Fruit fly (Drosophila melanogaster) whole organism, embryonic: Measurements from ENCODE around the gene tst.

Source experiments
- CG2678 ChIP-seq: fragments of 200-800 bp; sonication (Bioruptor generic); optimal IDR thresholded peaks from 3 replicates; lab custom pipeline; 2019; ENCODE audit warnings: missing biosample characterization, mild to moderate bottlenecking, missing genetic modification characterization, moderate library complexity
- CG6765 ChIP-seq: fragments of 200-800 bp; sonication (Bioruptor generic); optimal IDR thresholded peaks from 3 replicates; lab custom pipeline; 2017; ENCODE audit warnings: missing biosample characterization, mild to moderate bottlenecking, missing genetic modification characterization
- CG7271 ChIP-seq: fragments of 200-800 bp; sonication (Bioruptor generic); optimal IDR thresholded peaks from 2 replicates; lab custom pipeline; 2018; ENCODE audit warnings: missing biosample characterization, mild to moderate bottlenecking, missing genetic modification characterization, moderate library complexity
- HmgD ChIP-seq: fragments of 200-800 bp; sonication (Bioruptor generic); optimal IDR thresholded peaks from 3 replicates; lab custom pipeline; 2016; ENCODE audit warnings: missing biosample characterization, missing genetic modification characterization
- TFAM ChIP-seq: fragments of 200-800 bp; sonication (Bioruptor generic); optimal IDR thresholded peaks from 2 replicates; lab custom pipeline; 2017; ENCODE audit warnings: missing biosample characterization, missing genetic modification characterization, inconsistent platforms
- dmrt11E ChIP-seq: fragments of 200-800 bp; sonication (Bioruptor generic); optimal IDR thresholded peaks from 3 replicates; lab custom pipeline; 2018; ENCODE audit warnings: missing biosample characterization, mild to moderate bottlenecking, missing genetic modification characterization, moderate library complexity
- jumu ChIP-seq: fragments of 200-800 bp; sonication (Bioruptor generic); optimal IDR thresholded peaks from 3 replicates; lab custom pipeline; 2016; ENCODE audit warnings: missing biosample characterization, missing genetic modification characterization
- usp ChIP-seq: fragments of >200 bp; optimal IDR thresholded peaks from 2 replicates; lab custom pipeline; 2017; ENCODE audit warnings: missing biosample characterization, missing genetic modification characterization

DNA sequence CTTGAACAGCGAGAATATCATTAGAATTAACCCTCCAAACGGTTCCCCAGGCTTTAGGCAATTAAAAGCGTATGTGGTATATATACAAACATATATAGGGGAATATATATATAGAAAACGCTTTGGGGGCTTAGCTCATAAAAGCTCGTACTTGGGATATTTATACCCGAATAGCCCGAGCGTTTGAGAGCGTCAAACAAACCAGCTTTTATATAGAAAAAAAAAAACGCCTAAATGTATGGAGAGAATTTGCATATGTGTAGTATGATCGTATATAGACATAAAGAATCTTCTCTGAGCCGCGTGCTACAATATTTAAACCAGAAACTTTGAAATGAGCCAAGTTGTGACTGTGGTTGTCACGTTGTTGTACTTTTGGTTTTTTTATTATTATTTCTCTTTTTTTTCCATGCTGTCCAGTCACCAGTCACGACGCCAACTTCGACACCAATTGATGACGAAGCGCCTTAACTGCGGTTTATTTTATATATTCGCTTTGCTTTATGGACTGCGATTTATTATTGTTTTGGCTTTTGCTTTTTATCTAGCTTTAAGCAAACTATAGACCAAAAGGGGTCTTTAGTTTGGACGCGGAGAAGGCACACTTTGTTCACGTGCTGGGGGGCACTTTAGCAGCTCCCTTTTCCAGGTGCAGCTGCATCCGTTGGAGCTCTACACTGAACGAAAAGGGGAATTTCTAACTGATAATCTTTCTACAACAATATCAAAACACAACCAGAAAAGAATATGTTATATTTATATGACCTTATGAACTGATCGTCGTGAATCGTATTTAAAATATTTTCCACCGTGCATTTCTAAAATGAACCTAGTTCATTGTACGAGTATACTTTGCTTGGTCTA lies 14.3 kb upstream of the tst start:
- TF ChIP-seq dmrt11E (tag; lab: Kevin White, UChicago), result peak; percentile 6
- no peak for TF ChIP-seq HmgD (GFP tag; lab: Kevin White, UChicago)
- TF ChIP-seq usp, result no peak
- no peak for TF ChIP-seq jumu
- no peak for TF ChIP-seq CG7271 (tag; lab: Kevin White, UChicago)
- TF ChIP-seq CG2678 (tag; lab: Kevin White, UChicago), result peak; percentile 6
- TF ChIP-seq CG6765 (GFP tag; lab: Kevin White, UChicago), result no peak
- TF ChIP-seq TFAM (GFP tag; lab: Kevin White, UChicago), result no peak
